Fruit fly (Drosophila melanogaster) whole organism, wandering third instar larva: Measurements from ENCODE around the gene Ae2.

Experiments
- Dif ChIP-seq: fragments of 200-275, 200-300 bp; sonication (Bioruptor generic); optimal IDR thresholded peaks from 2 replicates; lab custom pipeline; 2018; ENCODE audit warnings: missing biosample characterization, missing genetic modification characterization; ENCODE audit not compliant: partially characterized antibody
- GATAd ChIP-seq: sonication (Bioruptor generic); optimal IDR thresholded peaks from 2 replicates; lab custom pipeline; 2016; ENCODE audit warnings: missing biosample characterization, missing genetic modification characterization
- Hr78 ChIP-seq: fragments of >200 bp; optimal IDR thresholded peaks from 2 replicates; lab custom pipeline; 2017; ENCODE audit warnings: missing biosample characterization, missing genetic modification characterization
- Mio ChIP-seq: sonication (Bioruptor generic); optimal IDR thresholded peaks from 2 replicates; lab custom pipeline; 2016; ENCODE audit warnings: missing biosample characterization, missing genetic modification characterization
- Myc ChIP-seq: fragments of >200 bp; optimal IDR thresholded peaks from 2 replicates; lab custom pipeline; 2017
- Rel ChIP-seq, 2 experiments: fragments of 200-800 bp; sonication (Bioruptor generic) in 1 of 2; optimal IDR thresholded peaks; 2 replicates in 1 of 2; 3 replicates in 1 of 2; lab custom pipeline; 2016 to 2019; ENCODE audit warnings: mild to moderate bottlenecking in 2 of 2, missing biosample characterization in 2 of 2, missing genetic modification characterization in 2 of 2, moderate library complexity in 1 of 2
- br ChIP-seq: fragments of 200-800 bp; sonication (Bioruptor generic); optimal IDR thresholded peaks from 2 replicates; lab custom pipeline; 2016; ENCODE audit warnings: missing biosample characterization, missing genetic modification characterization
- dl ChIP-seq, 2 experiments: fragments of 175-275, 200-275 bp in 1 of 2; fragments of 200-275 bp in 1 of 2; sonication (Bioruptor generic); optimal IDR thresholded peaks; lab custom pipeline; 2018; ENCODE audit warnings: mild to moderate bottlenecking in 2 of 2, missing biosample characterization in 2 of 2, missing genetic modification characterization in 2 of 2, moderate library complexity in 2 of 2; ENCODE audit not compliant: partially characterized antibody in 2 of 2, insufficient read depth in 1 of 2
- fru ChIP-seq: fragments of 200-800 bp; sonication (Bioruptor generic); optimal IDR thresholded peaks from 3 replicates; lab custom pipeline; 2016; ENCODE audit warnings: missing biosample characterization, mild to moderate bottlenecking, missing genetic modification characterization
- lola ChIP-seq: fragments of >200 bp; optimal IDR thresholded peaks from 2 replicates; lab custom pipeline; 2017; ENCODE audit warnings: missing biosample characterization, missing genetic modification characterization
- pan ChIP-seq: fragments of >200 bp; optimal IDR thresholded peaks from 2 replicates; lab custom pipeline; 2017
- psq ChIP-seq: fragments of 200-800 bp; sonication (Bioruptor generic); optimal IDR thresholded peaks from 3 replicates; lab custom pipeline; 2017; ENCODE audit warnings: missing biosample characterization, mild to moderate bottlenecking, missing genetic modification characterization, moderate library complexity
- usp ChIP-seq: fragments of >200 bp; optimal IDR thresholded peaks from 2 replicates; lab custom pipeline; 2017; ENCODE audit warnings: missing biosample characterization, missing genetic modification characterization
- woc ChIP-seq: sonication (Bioruptor generic); optimal IDR thresholded peaks from 2 replicates; lab custom pipeline; 2016; ENCODE audit warnings: missing biosample characterization, mild to moderate bottlenecking, missing genetic modification characterization

DNA sequence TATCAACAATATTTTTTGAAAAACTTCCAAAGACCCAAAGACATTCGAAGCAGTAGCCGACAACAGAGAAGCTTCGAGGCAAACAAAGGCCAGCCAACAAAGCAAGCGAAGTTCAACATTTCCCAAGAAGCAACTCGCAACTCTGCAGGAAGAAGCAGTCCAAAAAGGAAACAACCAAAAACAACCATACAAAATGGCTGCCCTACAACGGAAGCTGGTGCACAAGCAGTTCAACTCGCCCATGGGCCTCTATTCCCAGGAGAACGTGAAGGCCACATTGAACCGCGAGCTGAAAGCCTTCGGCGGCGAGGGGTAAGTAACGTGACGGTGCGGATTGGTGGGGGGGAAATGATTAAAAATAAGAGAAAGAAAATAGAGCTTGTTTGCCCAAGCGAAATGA is 56.9 kb downstream of the Ae2 start:
- no peak for TF ChIP-seq lola (GFP tag; lab: Kevin White, UChicago)
- TF ChIP-seq br, result no peak
- TF ChIP-seq Myc (lab: Kevin White, UChicago), result no peak
- no peak for TF ChIP-seq fru (GFP tag; lab: Kevin White, UChicago)
- TF ChIP-seq Rel (GFP tag; optimal IDR thresholded peaks at IDR 0.05; lab: Kevin White, UChicago), result no peak
- TF ChIP-seq Rel (tag; optimal IDR thresholded peaks at IDR 0.05; lab: Kevin White, UChicago), result no peak
- TF ChIP-seq psq (GFP tag; lab: Kevin White, UChicago), result no peak
- no peak for TF ChIP-seq usp (GFP tag; lab: Kevin White, UChicago)
- TF ChIP-seq pan (lab: Kevin White, UChicago), result no peak
- no peak for TF ChIP-seq Dif (GFP tag; lab: Kevin White, UChicago)
- no peak for TF ChIP-seq GATAd (GFP tag; lab: Kevin White, UChicago)
- no peak for TF ChIP-seq dl (GFP tag; optimal IDR thresholded peaks at IDR 0.05; lab: Kevin White, UChicago; ENCODE audit: insufficient read depth in 1 of 2, partially characterized antibody in 2 of 2)
- TF ChIP-seq woc (GFP tag; lab: Kevin White, UChicago), result no peak
- TF ChIP-seq Mio (GFP tag; lab: Kevin White, UChicago), result no peak
- no peak for TF ChIP-seq Hr78 (GFP tag; lab: Kevin White, UChicago)
